Worm (Caenorhabditis elegans) whole organism, L2 larva: ENCODE data around the gene Y54G2A.44.
A peak's percentile ranks its signal among the peaks of the same experiment; 100 is the strongest.

Source experiments
- alr-1 ChIP-seq: fragments of 150-350 bp; optimal IDR thresholded peaks from 2 replicates; lab custom pipeline; 2014; ENCODE audit warnings: missing biosample characterization, missing genetic modification characterization
- aly-2 ChIP-seq: fragments of 150-350 bp; optimal IDR thresholded peaks from 2 replicates; lab custom pipeline; 2014; ENCODE audit warnings: missing biosample characterization, missing genetic modification characterization
- blmp-1 ChIP-seq: sonication (generic microtip); optimal IDR thresholded peaks from 2 replicates; lab custom pipeline; 2017; ENCODE audit warnings: missing genetic modification characterization, mild to moderate bottlenecking, missing compliant biosample characterization, antibody characterized with exemption, moderate library complexity; ENCODE audit not compliant: insufficient read depth
- ceh-16 ChIP-seq: fragments of 150-350 bp; optimal IDR thresholded peaks from 2 replicates; lab custom pipeline; 2014; ENCODE audit warnings: missing biosample characterization, missing genetic modification characterization
- ceh-82 ChIP-seq: fragments of 150-350 bp; optimal IDR thresholded peaks from 2 replicates; lab custom pipeline; 2014; ENCODE audit warnings: missing biosample characterization, missing genetic modification characterization
- lin-11 ChIP-seq: fragments of 150-350 bp; sonication (generic microtip); optimal IDR thresholded peaks from 2 replicates; lab custom pipeline; 2014; ENCODE audit warnings: missing biosample characterization, missing genetic modification characterization, inconsistent platforms, mixed read lengths
- lsy-2 ChIP-seq, 2 experiments: fragments of 150-350 bp in 1 of 2; sonication (generic microtip) in 1 of 2; optimal IDR thresholded peaks; 2 replicates each; lab custom pipeline; 2014 to 2017; ENCODE audit warnings: missing biosample characterization in 2 of 2, missing genetic modification characterization in 2 of 2
- nhr-11 ChIP-seq: fragments of 150-350 bp; optimal IDR thresholded peaks from 2 replicates; lab custom pipeline; 2014; ENCODE audit warnings: missing biosample characterization, missing genetic modification characterization
- nhr-237 ChIP-seq: fragments of 150-350 bp; optimal IDR thresholded peaks from 2 replicates; lab custom pipeline; 2014; ENCODE audit warnings: missing biosample characterization, missing genetic modification characterization
- nhr-25 ChIP-seq: fragments of 150-350 bp; sonication (generic microtip); optimal IDR thresholded peaks from 3 replicates; lab custom pipeline; 2014; ENCODE audit warnings: missing biosample characterization, missing genetic modification characterization
- nhr-6 ChIP-seq: fragments of 150-350 bp; optimal IDR thresholded peaks from 2 replicates; lab custom pipeline; 2014; ENCODE audit warnings: missing biosample characterization, missing genetic modification characterization
- nhr-77 ChIP-seq: fragments of 150-350 bp; optimal IDR thresholded peaks from 2 replicates; lab custom pipeline; 2014; ENCODE audit warnings: missing biosample characterization, missing genetic modification characterization
- snpc-4 ChIP-seq: fragments of 150-350 bp; optimal IDR thresholded peaks from 2 replicates; lab custom pipeline; 2014; ENCODE audit warnings: missing biosample characterization, missing genetic modification characterization
- ztf-1 ChIP-seq: fragments of 200-800 bp; sonication (Bioruptor generic); conservative IDR thresholded peaks from 2 replicates; pipeline ENCODE4 v1.3.6; 2022; ENCODE audit warnings: missing genetic modification characterization, missing compliant biosample characterization

- TF ChIP-seq nhr-11 (tag; lab: Kevin White, UChicago) (no peak), ceh-16 (tag; lab: Kevin White, UChicago) (no peak), ceh-82 (no peak), nhr-237 (no peak), snpc-4 (tag; lab: Kevin White, UChicago) (no peak), nhr-25 (no peak), lin-11 (tag; lab: Kevin White, UChicago) (no peak), lsy-2 (tag; optimal IDR thresholded peaks at IDR 0.05; lab: Kevin White, UChicago) (peak in 1 of 2 experiments; percentile 52), blmp-1 (tag; lab: Kevin White, UChicago) (no peak), alr-1 (tag; lab: Kevin White, UChicago) (no peak), ztf-1 (no peak), aly-2 (tag; lab: Kevin White, UChicago) (no peak), nhr-6 (tag; lab: Kevin White, UChicago) (no peak), nhr-77 (tag; lab: Kevin White, UChicago) (no peak)
Measured at ce11 chrIV:2775992-2776630, 25.5 kb upstream of the Y54G2A.44 start.
